Worm (Caenorhabditis elegans) whole organism, L4 larva: ENCODE results near the gene F58G6.7.

Experiments used
- fkh-10 ChIP-seq: fragments of 150-350 bp; optimal IDR thresholded peaks from 2 replicates; lab custom pipeline; 2014; ENCODE audit warnings: missing biosample characterization, missing genetic modification reagents, missing genetic modification characterization
- hlh-30 ChIP-seq: sonication (generic microtip); optimal IDR thresholded peaks from 2 replicates; lab custom pipeline; 2017; ENCODE audit warnings: antibody characterized with exemption, mild to moderate bottlenecking, missing genetic modification characterization, missing compliant biosample characterization; ENCODE audit not compliant: insufficient read depth
- lin-39 ChIP-seq: fragments of 150-350 bp; optimal IDR thresholded peaks from 2 replicates; lab custom pipeline; 2014; ENCODE audit warnings: missing biosample characterization, missing genetic modification reagents, missing genetic modification characterization
- unc-62 ChIP-seq, 3 experiments: fragments of 150-350 bp in 1 of 3; sonication (generic microtip); optimal IDR thresholded peaks in 2 of 3; peaks in 1 of 3; 1 replicate in 1 of 3; 2 replicates in 2 of 3; lab custom pipeline; 2014 to 2017; ENCODE audit warnings: missing biosample characterization in 3 of 3, missing genetic modification characterization in 3 of 3, missing genetic modification reagents in 3 of 3, missing genotype in 1 of 3

ce11 chrIV:9633889-9634288 is 20.2 kb upstream of the F58G6.7 start:
- no peak for TF ChIP-seq lin-39 (tag; lab: Kevin White, UChicago)
- TF ChIP-seq fkh-10: no peak
- TF ChIP-seq hlh-30: peak; percentile 13
- TF ChIP-seq unc-62 (GFP tag; optimal IDR thresholded peaks at IDR 0.05 in 1 of 2; lab: Kevin White, UChicago): no peak
- no peak for TF ChIP-seq unc-62 (tag; optimal IDR thresholded peaks at IDR 0.05; lab: Kevin White, UChicago)
